Worm (Caenorhabditis elegans) whole organism, mixed stage, embryonic: ENCODE measurements around the gene C07D10.5.

Experiments used
- lsy-2 ChIP-seq: fragments of 150-350 bp; optimal IDR thresholded peaks from 2 replicates; lab custom pipeline; 2014; ENCODE audit warnings: missing biosample characterization, missing genetic modification characterization
- unc-62 ChIP-seq: fragments of 150-350 bp; optimal IDR thresholded peaks from 2 replicates; lab custom pipeline; 2014; ENCODE audit warnings: missing biosample characterization, missing genetic modification reagents, missing genetic modification characterization

DNA sequence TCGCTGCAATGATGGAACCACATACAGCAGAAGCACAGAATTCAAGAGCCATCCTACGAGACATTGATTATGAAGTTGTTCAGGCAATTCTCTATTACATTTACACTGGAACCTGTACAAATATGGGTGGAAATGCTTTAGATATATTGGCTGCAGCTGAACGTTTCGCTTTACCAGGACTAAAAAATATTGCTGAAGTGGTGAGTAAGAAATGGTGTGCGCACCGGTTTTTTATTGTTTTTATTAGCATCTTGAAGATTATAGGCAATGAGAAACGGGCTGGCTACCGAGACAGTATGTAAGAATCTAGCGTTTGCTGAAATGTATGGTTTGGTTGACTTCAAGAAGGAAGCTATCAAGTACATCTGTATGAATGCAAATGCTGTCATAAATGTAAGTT, 14.7 kb downstream of the C07D10.5 start:
- TF ChIP-seq unc-62 (GFP tag; lab: Kevin White, UChicago): no peak
- TF ChIP-seq lsy-2 (tag; lab: Kevin White, UChicago): no peak
